Worm (Caenorhabditis elegans): Measurements from ENCODE around the gene W08A12.3.

DNA sequence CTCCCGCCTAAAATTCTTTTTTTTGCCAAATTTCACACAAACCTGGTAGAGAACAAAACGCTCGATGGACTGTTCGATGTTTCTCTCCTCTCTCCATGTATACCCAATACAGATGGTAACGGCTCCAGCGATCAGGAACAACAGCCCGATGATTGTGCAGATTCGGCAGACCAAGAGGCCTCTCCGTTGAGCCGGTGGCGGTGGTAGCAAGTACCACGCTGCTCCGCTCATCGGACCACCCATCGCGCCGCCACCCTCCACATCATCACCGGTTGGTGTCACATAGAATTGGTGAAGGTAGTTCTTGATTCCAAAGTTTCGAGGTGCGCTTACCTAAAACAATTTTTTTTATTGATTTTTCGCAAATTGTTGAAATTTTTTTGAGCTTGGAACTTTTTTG lies 32.1 kb downstream of the W08A12.3 start:
- no peak for TF ChIP-seq dao-5 (tag; optimal IDR thresholded peaks at IDR 0.05)
- no peak for TF ChIP-seq W03F9.2 (tag; optimal IDR thresholded peaks at IDR 0.05)
- no peak for TF ChIP-seq him-1 (tag; optimal IDR thresholded peaks at IDR 0.05)

Measured in whole organism, L4/young adult.